Worm (Caenorhabditis elegans): ENCODE results near the gene F38H4.3.
A peak's percentile ranks its signal among the peaks of the same experiment; 100 is the strongest.

Gene F38H4.3

ce11 chrIV:11796818-11797217 lies 45.4 kb upstream of the F38H4.3 start:
- TF ChIP-seq jun-1 (tag; optimal IDR thresholded peaks at IDR 0.05) = no peak
- peak in 1 of 2 experiments; percentile 65 for TF ChIP-seq unc-62 (GFP tag; optimal IDR thresholded peaks at IDR 0.05 in 1 of 2)
- no peak for TF ChIP-seq unc-62 (tag; optimal IDR thresholded peaks at IDR 0.05)
- no peak for TF ChIP-seq ceh-44 (GFP tag; IDR thresholded peaks at IDR 0.05)
- no peak for TF ChIP-seq sdz-12 (GFP tag; optimal IDR thresholded peaks at IDR 0.05)
- TF ChIP-seq T20F7.1 (GFP tag; optimal IDR thresholded peaks at IDR 0.05) = no peak
- peak; percentile 73 for TF ChIP-seq fkh-10 (GFP tag; optimal IDR thresholded peaks at IDR 0.05)

ce11 chrIV:11799240-11799639 lies 43.0 kb upstream of the F38H4.3 start:
- TF ChIP-seq attf-4 (tag; optimal IDR thresholded peaks at IDR 0.05) (no peak), unc-62 (GFP tag; optimal IDR thresholded peaks at IDR 0.05 in 1 of 2) (peak in 1 of 2 experiments; percentile 82), unc-62 (tag; optimal IDR thresholded peaks at IDR 0.05) (no peak), ceh-28 (tag; optimal IDR thresholded peaks at IDR 0.05) (no peak), egl-43 (GFP tag; IDR thresholded peaks at IDR 0.05) (no peak), zfp-3 (GFP tag; conservative IDR thresholded peaks at IDR 0.05) (no peak), lim-7 (GFP tag; IDR thresholded peaks at IDR 0.05) (no peak), ceh-62 (tag; optimal IDR thresholded peaks at IDR 0.05) (no peak), mxl-2 (GFP tag; conservative IDR thresholded peaks at IDR 0.05) (no peak), Y5F2A.4 (GFP tag; optimal IDR thresholded peaks at IDR 0.05) (no peak), gei-8 (GFP tag; optimal IDR thresholded peaks at IDR 0.05) (no peak), ztf-11 (tag; optimal IDR thresholded peaks at IDR 0.05) (no peak), F37D6.2 (tag; optimal IDR thresholded peaks at IDR 0.05) (no peak), hlh-11 (tag; optimal IDR thresholded peaks at IDR 0.05) (no peak), hlh-30 (tag; optimal IDR thresholded peaks at IDR 0.05; ENCODE audit: insufficient read depth) (no peak), nhr-42 (GFP tag; IDR thresholded peaks at IDR 0.05) (no peak), ceh-20 (GFP tag; IDR thresholded peaks at IDR 0.05) (peak; percentile 53; the same call in 1 of the 2 replicates), aha-1 (tag) (peak; percentile 61), snpc-1.2 (GFP tag; IDR thresholded peaks at IDR 0.05) (no peak), mep-1 (tag; optimal IDR thresholded peaks at IDR 0.05) (no peak), nhr-10 (tag; optimal IDR thresholded peaks at IDR 0.05) (no peak)

ce11 chrIV:11801078-11801477 lies 41.1 kb upstream of the F38H4.3 start, which contains the start of gene dyf-18:
dyf-18 (minus strand) TSS chrIV:11801178.
- TF ChIP-seq Y48G9A.11 (GFP tag; IDR thresholded peaks at IDR 0.05) (no peak), daf-16 (GFP tag; optimal IDR thresholded peaks at IDR 0.05) (no peak), daf-16 (tag; optimal IDR thresholded peaks at IDR 0.05) (no peak), ceh-44 (GFP tag; IDR thresholded peaks at IDR 0.05) (no peak), lin-15B (tag; optimal IDR thresholded peaks at IDR 0.05) (no peak), dmd-6 (GFP tag; IDR thresholded peaks at IDR 0.05) (no peak), mes-2 (tag; optimal IDR thresholded peaks at IDR 0.05; ENCODE audit: poor library complexity, severe bottlenecking) (no peak), aly-2 (tag; optimal IDR thresholded peaks at IDR 0.05) (no peak), daf-19 (GFP tag; conservative IDR thresholded peaks at IDR 0.05) (no peak), zip-11 (GFP tag; IDR thresholded peaks at IDR 0.05) (no peak)

ce11 chrIV:11803044-11803443 lies 39.2 kb upstream of the F38H4.3 start, which contains the start of gene H01G02.4:
H01G02.4 (minus strand) TSS chrIV:11803144.
- TF ChIP-seq madf-9 (GFP tag; conservative IDR thresholded peaks at IDR 0.05) = no peak
- no peak for TF ChIP-seq ctbp-1 (GFP tag; IDR thresholded peaks at IDR 0.05)
- no peak for TF ChIP-seq nhr-25 (tag; optimal IDR thresholded peaks at IDR 0.05; ENCODE audit: borderline replicate concordance, insufficient read depth)
- no peak for TF ChIP-seq dpl-1 (GFP tag; optimal IDR thresholded peaks at IDR 0.05)
- no peak for TF ChIP-seq aly-2 (tag; optimal IDR thresholded peaks at IDR 0.05)
- TF ChIP-seq nhr-41 (GFP tag; IDR thresholded peaks at IDR 0.05) = no peak
- TF ChIP-seq nhr-102 (tag; optimal IDR thresholded peaks at IDR 0.05) = no peak
- no peak for TF ChIP-seq jun-1 (tag; optimal IDR thresholded peaks at IDR 0.05)
- TF ChIP-seq gei-8 (GFP tag; optimal IDR thresholded peaks at IDR 0.05) = no peak
- no peak for TF ChIP-seq fkh-10 (GFP tag; optimal IDR thresholded peaks at IDR 0.05)
- no peak for TF ChIP-seq dmd-9 (GFP tag; IDR thresholded peaks at IDR 0.05)
- TF ChIP-seq F10B5.3 (tag; optimal IDR thresholded peaks at IDR 0.05) = no peak
- no peak for TF ChIP-seq ama-1 (optimal IDR thresholded peaks at IDR 0.05)
- no peak for TF ChIP-seq lim-7 (GFP tag; IDR thresholded peaks at IDR 0.05)
- TF ChIP-seq sdz-12 (GFP tag; optimal IDR thresholded peaks at IDR 0.05) = no peak

Data from whole organism, L4 larva.